Fruit fly (Drosophila melanogaster): ENCODE data around the gene Alp1.

- TF ChIP-seq pan (optimal IDR thresholded peaks at IDR 0.05) (no peak), EcR (GFP tag; optimal IDR thresholded peaks at IDR 0.05) (no peak)
Measured at dm6 chr3L:21416921-21417447, 27.6 kb downstream of the Alp1 start.
